Worm (Caenorhabditis elegans): ENCODE measurements around the gene C17C3.6.
A peak's percentile ranks its signal among the peaks of the same experiment; 100 is the strongest.

- no peak for TF ChIP-seq ama-1 (optimal IDR thresholded peaks at IDR 0.05)
- TF ChIP-seq sea-1 (GFP tag; conservative IDR thresholded peaks at IDR 0.05) = 0 out of 2 replicates have a peak, but pooled peaks have one; percentile 23
- TF ChIP-seq ets-7 (tag; optimal IDR thresholded peaks at IDR 0.05) = no peak
Measured at ce11 chrII:5565082-5565623, 15.3 kb downstream of the C17C3.6 start.

All from whole organism, early embryonic.